Fruit fly (Drosophila melanogaster) whole organism, embryonic: ENCODE results near the gene Or33b.

Experiments used
- Ada2b ChIP-seq: fragments of 200-800 bp; sonication (Bioruptor generic); IDR thresholded peaks from 2 replicates; pipeline ENCODE4 v1.3.6; 2022; ENCODE audit warnings: missing biosample characterization, missing genetic modification characterization
- Atf6 ChIP-seq: fragments of 200-800 bp; sonication (Bioruptor generic); IDR thresholded peaks from 2 replicates; pipeline ENCODE4 v1.3.6; 2022; ENCODE audit warnings: missing biosample characterization, missing genetic modification characterization
- BtbVII ChIP-seq: fragments of 200-800 bp; sonication (Bioruptor generic); optimal IDR thresholded peaks from 3 replicates; lab custom pipeline; 2017; ENCODE audit warnings: missing biosample characterization, mild to moderate bottlenecking, missing genetic modification characterization
- CG11456 ChIP-seq: fragments of 200-800 bp; sonication (Bioruptor generic); IDR thresholded peaks from 3 replicates; pipeline ENCODE4 v1.3.6; 2022; ENCODE audit warnings: missing biosample characterization, missing genetic modification characterization
- CG11504 ChIP-seq: fragments of 200-800 bp; sonication (Bioruptor generic); optimal IDR thresholded peaks from 3 replicates; lab custom pipeline; 2019; ENCODE audit warnings: missing biosample characterization, mild to moderate bottlenecking, missing genetic modification characterization, moderate library complexity
- CG12659 ChIP-seq: fragments of 200-800 bp; sonication (Bioruptor generic); optimal IDR thresholded peaks from 3 replicates; lab custom pipeline; 2017; ENCODE audit warnings: mild to moderate bottlenecking, missing biosample characterization, missing genetic modification reagents, missing genetic modification characterization
- CG15269 ChIP-seq: fragments of 200-800 bp; sonication (Bioruptor generic); optimal IDR thresholded peaks from 2 replicates; lab custom pipeline; 2018; ENCODE audit warnings: missing biosample characterization, mild to moderate bottlenecking, missing genetic modification characterization, moderate library complexity
- CG18599 ChIP-seq: fragments of 200-800 bp; sonication (Bioruptor generic); optimal IDR thresholded peaks from 3 replicates; lab custom pipeline; 2017; ENCODE audit warnings: missing biosample characterization, missing genetic modification characterization, mild to moderate bottlenecking, moderate library complexity, missing genetic modification reagents
- CG18619 ChIP-seq: fragments of 200-800 bp; sonication (Bioruptor generic); optimal IDR thresholded peaks from 3 replicates; lab custom pipeline; 2017; ENCODE audit warnings: missing biosample characterization, mild to moderate bottlenecking, missing genetic modification characterization
- CG2678 ChIP-seq: fragments of 200-800 bp; sonication (Bioruptor generic); optimal IDR thresholded peaks from 3 replicates; lab custom pipeline; 2019; ENCODE audit warnings: missing biosample characterization, mild to moderate bottlenecking, missing genetic modification characterization, moderate library complexity
- CG31441 ChIP-seq: fragments of 200-800 bp; sonication (Bioruptor generic); IDR thresholded peaks from 2 replicates; pipeline ENCODE4 v1.3.6; 2022; ENCODE audit warnings: missing biosample characterization, missing genetic modification characterization
- CG3281 ChIP-seq: fragments of 200-800 bp; sonication (Bioruptor generic); optimal IDR thresholded peaks from 3 replicates; lab custom pipeline; 2017; ENCODE audit warnings: missing biosample characterization, mild to moderate bottlenecking, missing genetic modification characterization
- CG4424 ChIP-seq: fragments of 200-800 bp; sonication (Bioruptor generic); optimal IDR thresholded peaks from 3 replicates; lab custom pipeline; 2016; ENCODE audit warnings: missing biosample characterization, missing genetic modification characterization
- CG5180 ChIP-seq: fragments of 200-800 bp; sonication (Bioruptor generic); optimal IDR thresholded peaks from 3 replicates; lab custom pipeline; 2017; ENCODE audit warnings: missing biosample characterization, missing genetic modification characterization, mild to moderate bottlenecking, moderate library complexity, missing genetic modification reagents
- CG7357 ChIP-seq: fragments of 200-800 bp; sonication (Bioruptor generic); IDR thresholded peaks from 3 replicates; pipeline ENCODE4 v1.3.6; 2022; ENCODE audit warnings: missing biosample characterization, missing genetic modification characterization
- CG9727 ChIP-seq: fragments of 200-800 bp; sonication (Bioruptor generic); optimal IDR thresholded peaks from 3 replicates; lab custom pipeline; 2017; ENCODE audit warnings: missing biosample characterization, mild to moderate bottlenecking, missing genetic modification characterization
- CG9932 ChIP-seq: fragments of 200-800 bp; sonication (Bioruptor generic); IDR thresholded peaks from 2 replicates; pipeline ENCODE4 v1.3.6; 2022; ENCODE audit warnings: missing biosample characterization, missing genetic modification characterization
- CoRest ChIP-seq: fragments of 200-800 bp; sonication (Bioruptor generic); optimal IDR thresholded peaks from 3 replicates; lab custom pipeline; 2018; ENCODE audit warnings: missing biosample characterization, mild to moderate bottlenecking, missing genetic modification characterization, moderate library complexity
- D ChIP-seq, 2 experiments: fragments of 200-800 bp in 1 of 2; fragments of >200 bp in 1 of 2; sonication (Bioruptor generic) in 1 of 2; optimal IDR thresholded peaks; 2 replicates in 1 of 2; 3 replicates in 1 of 2; lab custom pipeline; 2017; ENCODE audit warnings: mild to moderate bottlenecking in 1 of 2, missing biosample characterization in 1 of 2, missing genetic modification characterization in 1 of 2, missing genetic modification reagents in 1 of 2
- Ets65A ChIP-seq: fragments of 200-800 bp; sonication (Bioruptor generic); peaks from one replicate; lab custom pipeline; 2016; ENCODE audit warnings: missing biosample characterization, missing genetic modification characterization
- Fer1 ChIP-seq: fragments of 200-800 bp; sonication (Bioruptor generic); optimal IDR thresholded peaks from 2 replicates; lab custom pipeline; 2017; ENCODE audit warnings: missing biosample characterization, mild to moderate bottlenecking, missing genetic modification characterization
- HHEX ChIP-seq: fragments of 200-800 bp; sonication (Bioruptor generic); optimal IDR thresholded peaks from 3 replicates; lab custom pipeline; 2017; ENCODE audit warnings: missing biosample characterization, mild to moderate bottlenecking, missing genetic modification characterization, missing genetic modification reagents
- Hr51 ChIP-seq, 2 experiments: fragments of 200-800 bp; sonication (Bioruptor generic); optimal IDR thresholded peaks; 2 replicates in 1 of 2; 3 replicates in 1 of 2; lab custom pipeline; 2016 to 2018; ENCODE audit warnings: missing biosample characterization in 2 of 2, missing genetic modification characterization in 2 of 2, mild to moderate bottlenecking in 1 of 2, moderate library complexity in 1 of 2
- Meics ChIP-seq: fragments of 200-800 bp; sonication (Bioruptor generic); optimal IDR thresholded peaks from 2 replicates; lab custom pipeline; 2017; ENCODE audit warnings: missing biosample characterization, mild to moderate bottlenecking, missing genetic modification characterization
- NfI ChIP-seq: fragments of 200-800 bp; sonication (Bioruptor generic); optimal IDR thresholded peaks from 3 replicates; lab custom pipeline; 2018; ENCODE audit warnings: missing biosample characterization, mild to moderate bottlenecking, missing genetic modification characterization, moderate library complexity
- Oli ChIP-seq: fragments of 200-800 bp; sonication (Bioruptor generic); optimal IDR thresholded peaks from 2 replicates; lab custom pipeline; 2018; ENCODE audit warnings: missing biosample characterization, mild to moderate bottlenecking, missing genetic modification characterization, moderate library complexity
- Ptx1 ChIP-seq: fragments of 200-800 bp; sonication (Bioruptor generic); IDR thresholded peaks from 2 replicates; pipeline ENCODE4 v1.3.6; 2022; ENCODE audit warnings: missing biosample characterization, missing genetic modification characterization
- Sin3A ChIP-seq: fragments of >200 bp; optimal IDR thresholded peaks from 2 replicates; lab custom pipeline; 2018
- Sox100B ChIP-seq: fragments of 200-800 bp; sonication (Bioruptor generic); optimal IDR thresholded peaks from 3 replicates; lab custom pipeline; 2018; ENCODE audit warnings: missing biosample characterization, mild to moderate bottlenecking, missing genetic modification characterization
- Sox102F ChIP-seq: fragments of 200-800 bp; sonication (Bioruptor generic); optimal IDR thresholded peaks from 2 replicates; lab custom pipeline; 2018; ENCODE audit warnings: missing biosample characterization, mild to moderate bottlenecking, missing genetic modification characterization, moderate library complexity
- Sry-β ChIP-seq: fragments of 200-800 bp; sonication (Bioruptor generic); optimal IDR thresholded peaks from 2 replicates; lab custom pipeline; 2018; ENCODE audit warnings: missing biosample characterization, mild to moderate bottlenecking, missing genetic modification characterization, moderate library complexity
- Xbp1 ChIP-seq: fragments of 200-800 bp; sonication (Bioruptor generic); optimal IDR thresholded peaks from 3 replicates; lab custom pipeline; 2016; ENCODE audit warnings: missing biosample characterization, mild to moderate bottlenecking, missing genetic modification characterization
- bcd ChIP-seq: fragments of 200-800 bp; sonication (Bioruptor generic); optimal IDR thresholded peaks from 2 replicates; lab custom pipeline; 2017; ENCODE audit warnings: missing biosample characterization, mild to moderate bottlenecking, missing genetic modification characterization
- bigmax ChIP-seq: fragments of 200-800 bp; sonication (Bioruptor generic); optimal IDR thresholded peaks from 2 replicates; lab custom pipeline; 2018; ENCODE audit warnings: missing biosample characterization, mild to moderate bottlenecking, missing genetic modification characterization
- caup ChIP-seq: fragments of 200-800 bp; sonication (Bioruptor generic); optimal IDR thresholded peaks from 3 replicates; lab custom pipeline; 2017; ENCODE audit warnings: missing biosample characterization, mild to moderate bottlenecking, missing genetic modification characterization, moderate library complexity; ENCODE audit not compliant: severe bottlenecking
- dmrt99B ChIP-seq: fragments of 200-800 bp; sonication (Bioruptor generic); optimal IDR thresholded peaks from 2 replicates; lab custom pipeline; 2018; ENCODE audit warnings: missing biosample characterization, mild to moderate bottlenecking, missing genetic modification characterization, moderate library complexity
- dpn ChIP-seq, 2 experiments: fragments of 200-800 bp; sonication (Bioruptor generic); optimal IDR thresholded peaks; 3 replicates each; lab custom pipeline; 2016; ENCODE audit warnings: missing biosample characterization in 2 of 2, missing genetic modification characterization in 2 of 2
- esg ChIP-seq: fragments of 200-800 bp; sonication (Bioruptor generic); conservative IDR thresholded peaks from 2 replicates; pipeline ENCODE4 v1.3.6; 2022; ENCODE audit warnings: missing biosample characterization, missing genetic modification characterization
- eve ChIP-seq, 2 experiments: fragments of >200 bp; optimal IDR thresholded peaks; 2 replicates each; lab custom pipeline; 2017; ENCODE audit warnings: missing biosample characterization in 2 of 2, missing genetic modification characterization in 2 of 2
- fd96Cb ChIP-seq: fragments of 200-800 bp; sonication (Bioruptor generic); optimal IDR thresholded peaks from 2 replicates; lab custom pipeline; 2018; ENCODE audit warnings: missing biosample characterization, mild to moderate bottlenecking, missing genetic modification characterization, moderate library complexity
- gem ChIP-seq: fragments of 200-800 bp; sonication (Bioruptor generic); optimal IDR thresholded peaks from 2 replicates; lab custom pipeline; 2019; ENCODE audit warnings: missing biosample characterization, mild to moderate bottlenecking, missing genetic modification characterization, moderate library complexity
- nmo ChIP-seq: fragments of 200-800 bp; sonication (Bioruptor generic); optimal IDR thresholded peaks from 2 replicates; lab custom pipeline; 2018; ENCODE audit warnings: missing biosample characterization, mild to moderate bottlenecking, missing genetic modification characterization, moderate library complexity
- tgo ChIP-seq: fragments of 200-800 bp; sonication (Bioruptor generic); IDR thresholded peaks from 3 replicates; pipeline ENCODE4 v1.3.6; 2022; ENCODE audit warnings: missing biosample characterization, missing genetic modification characterization
- wor ChIP-seq: fragments of 200-800 bp; sonication (Bioruptor generic); IDR thresholded peaks from 2 replicates; pipeline ENCODE4 v1.3.6; 2022; ENCODE audit warnings: missing biosample characterization, missing genetic modification characterization

Gene Or33b

dm6 chr2L:11931603-11932002, 4.4 kb upstream of the Or33b start (continued):
- peak; percentile 29 for TF ChIP-seq bcd
- TF ChIP-seq Sox100B (GFP tag; lab: Kevin White, UChicago) = peak; percentile 63
- peak; percentile 32 for TF ChIP-seq Sox102F
- peak; percentile 4 for TF ChIP-seq NfI (GFP tag; lab: Kevin White, UChicago)
- TF ChIP-seq wor = no peak
- peak; percentile 68 for TF ChIP-seq CG2678 (tag; lab: Kevin White, UChicago)
- TF ChIP-seq CG18599 = peak; percentile 39
- TF ChIP-seq HHEX (GFP tag; lab: Kevin White, UChicago) = peak; percentile 8
- no peak for TF ChIP-seq Sry-β (GFP tag; lab: Kevin White, UChicago)
- peak in 1 of 2 experiments; percentile 40 for TF ChIP-seq Hr51 (GFP tag; optimal IDR thresholded peaks at IDR 0.05; lab: Kevin White, UChicago)
- peak; percentile 11 for TF ChIP-seq CG4424 (GFP tag; lab: Kevin White, UChicago)
- TF ChIP-seq Ada2b (GFP tag; lab: Robert Waterston, UW) = peak; percentile 28; the same call in 1 of the 2 replicates
- peak; percentile 31; the same call in 1 of the 2 replicates for TF ChIP-seq Ptx1 (GFP tag; lab: Robert Waterston, UW)
- TF ChIP-seq Atf6 (GFP tag; lab: Robert Waterston, UW) = 0 out of 2 replicates have a peak, but pooled peaks have one; percentile 33
- 0 out of 3 replicates have a peak, but pooled peaks have one; percentile 6 for TF ChIP-seq CG11456
- TF ChIP-seq CG3281 (GFP tag; lab: Kevin White, UChicago) = peak; percentile 44
- peak in 1 of 2 experiments; percentile 1 for TF ChIP-seq dpn (GFP tag; optimal IDR thresholded peaks at IDR 0.05; lab: Kevin White, UChicago)
- no peak for TF ChIP-seq D (optimal IDR thresholded peaks at IDR 0.05; lab: Kevin White, UChicago)
- peak; percentile 13 for TF ChIP-seq D (GFP tag; optimal IDR thresholded peaks at IDR 0.05; lab: Kevin White, UChicago)
- TF ChIP-seq CG5180 = peak; percentile 19
- peak; percentile 67 for TF ChIP-seq CG11504
- no peak for TF ChIP-seq CG7357 (GFP tag; lab: Robert Waterston, UW)
- TF ChIP-seq CG31441 (GFP tag; lab: Robert Waterston, UW) = peak; percentile 43; the same call in 1 of the 2 replicates
- TF ChIP-seq nmo (GFP tag; lab: Kevin White, UChicago) = peak; percentile 56
- TF ChIP-seq dmrt99B (tag; lab: Kevin White, UChicago) = peak; percentile 50
- TF ChIP-seq caup (GFP tag; lab: Kevin White, UChicago) = peak; percentile 6
- TF ChIP-seq CG18619 (GFP tag; lab: Kevin White, UChicago) = peak; percentile 26
- TF ChIP-seq CG9932 = 0 out of 2 replicates have a peak, but pooled peaks have one; percentile 31
- peak; percentile 38 for TF ChIP-seq gem (tag; lab: Kevin White, UChicago)
- peak; percentile 12 for TF ChIP-seq CG9727 (GFP tag; lab: Kevin White, UChicago)
- peak; percentile 49 for TF ChIP-seq CoRest
- peak; percentile 8 for TF ChIP-seq fd96Cb (tag; lab: Kevin White, UChicago)
- peak; percentile 37 for TF ChIP-seq CG15269 (tag; lab: Kevin White, UChicago)
- TF ChIP-seq eve (GFP tag; optimal IDR thresholded peaks at IDR 0.05; lab: Kevin White, UChicago) = peak in 1 of 2 experiments; percentile 45
- TF ChIP-seq tgo (GFP tag; lab: Robert Waterston, UW) = no peak
- TF ChIP-seq BtbVII = peak; percentile 9
- TF ChIP-seq CG12659 (GFP tag; lab: Kevin White, UChicago) = peak; percentile 9
- TF ChIP-seq Oli (tag; lab: Kevin White, UChicago) = peak; percentile 16
- peak; percentile 37 for TF ChIP-seq Meics (GFP tag; lab: Kevin White, UChicago)
- TF ChIP-seq esg (GFP tag; lab: Robert Waterston, UW) = 0 out of 2 replicates have a peak, but pooled peaks have one; percentile 11
- peak; percentile 72 for TF ChIP-seq Ets65A
- TF ChIP-seq bigmax = no peak
- TF ChIP-seq Xbp1 (GFP tag; lab: Kevin White, UChicago) = peak; percentile 9
- TF ChIP-seq Sin3A (lab: Kevin White, UChicago) = no peak
- no peak for TF ChIP-seq Fer1 (GFP tag; lab: Kevin White, UChicago)
